Worm (Caenorhabditis elegans): ENCODE data around the gene Y38H6C.20.

DNA sequence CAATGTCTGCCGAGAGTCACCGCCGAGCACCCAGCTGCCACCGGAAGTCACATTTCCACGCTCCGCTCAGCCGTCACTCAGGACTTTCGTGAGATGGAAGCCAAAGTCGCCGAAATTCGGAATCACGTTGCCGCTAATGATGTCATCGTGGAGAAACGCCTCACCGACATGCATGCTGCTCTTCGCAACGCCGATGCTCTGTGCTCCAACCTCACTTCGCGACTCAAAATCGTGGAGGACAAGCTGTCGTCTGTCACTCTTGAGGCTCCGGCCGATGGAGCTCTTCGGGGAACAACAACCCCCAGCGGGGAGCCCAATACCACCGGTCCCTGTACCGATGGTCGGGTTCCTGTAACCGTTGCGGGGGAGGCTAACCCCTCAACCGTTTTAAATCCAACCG is 44.5 kb downstream of the Y38H6C.20 start:
- TF ChIP-seq pqm-1 (tag; optimal IDR thresholded peaks at IDR 0.05): no peak
- TF ChIP-seq pha-4 (tag; optimal IDR thresholded peaks at IDR 0.05): no peak
- no peak for TF ChIP-seq ama-1 (optimal IDR thresholded peaks at IDR 0.05)
- TF ChIP-seq unc-55 (GFP tag; optimal IDR thresholded peaks at IDR 0.05): no peak
- no peak for TF ChIP-seq elt-2 (tag; optimal IDR thresholded peaks at IDR 0.05)
- TF ChIP-seq ceh-18 (tag; optimal IDR thresholded peaks at IDR 0.05): no peak
- no peak for TF ChIP-seq che-1 (tag; optimal IDR thresholded peaks at IDR 0.05)
- TF ChIP-seq ceh-31 (tag; optimal IDR thresholded peaks at IDR 0.05): no peak
- TF ChIP-seq zip-5 (tag; optimal IDR thresholded peaks at IDR 0.05): no peak

Data from whole organism, late embryonic.